Worm (Caenorhabditis elegans) whole organism, early embryonic: ENCODE measurements around the gene serp-1.2.

Experiments used
- B0310.2 ChIP-seq: sonication (generic microtip); optimal IDR thresholded peaks from 2 replicates; lab custom pipeline; 2016; ENCODE audit warnings: mild to moderate bottlenecking, missing genetic modification characterization, missing compliant biosample characterization
- ama-1 ChIP-seq: fragments of 150-350 bp; optimal IDR thresholded peaks from 2 replicates; lab custom pipeline; 2014
- ceh-36 ChIP-seq: sonication (generic microtip); optimal IDR thresholded peaks from 2 replicates; lab custom pipeline; 2016; ENCODE audit warnings: missing genetic modification characterization, inconsistent platforms, missing compliant biosample characterization
- ets-7 ChIP-seq: sonication (generic microtip); optimal IDR thresholded peaks from 2 replicates; lab custom pipeline; 2016; ENCODE audit warnings: missing genotype, missing genetic modification characterization, missing compliant biosample characterization
- hnd-1 ChIP-seq: sonication (generic microtip); optimal IDR thresholded peaks from 2 replicates; lab custom pipeline; 2016; ENCODE audit warnings: missing genetic modification characterization, missing compliant biosample characterization
- sea-1 ChIP-seq: fragments of 200-800 bp; sonication (Bioruptor generic); conservative IDR thresholded peaks from 2 replicates; pipeline ENCODE4 v1.3.6; 2022; ENCODE audit warnings: missing genetic modification characterization, missing compliant biosample characterization
- tra-4 ChIP-seq: sonication (generic microtip); optimal IDR thresholded peaks from 2 replicates; lab custom pipeline; 2017; ENCODE audit warnings: missing genetic modification characterization, missing compliant biosample characterization

DNA sequence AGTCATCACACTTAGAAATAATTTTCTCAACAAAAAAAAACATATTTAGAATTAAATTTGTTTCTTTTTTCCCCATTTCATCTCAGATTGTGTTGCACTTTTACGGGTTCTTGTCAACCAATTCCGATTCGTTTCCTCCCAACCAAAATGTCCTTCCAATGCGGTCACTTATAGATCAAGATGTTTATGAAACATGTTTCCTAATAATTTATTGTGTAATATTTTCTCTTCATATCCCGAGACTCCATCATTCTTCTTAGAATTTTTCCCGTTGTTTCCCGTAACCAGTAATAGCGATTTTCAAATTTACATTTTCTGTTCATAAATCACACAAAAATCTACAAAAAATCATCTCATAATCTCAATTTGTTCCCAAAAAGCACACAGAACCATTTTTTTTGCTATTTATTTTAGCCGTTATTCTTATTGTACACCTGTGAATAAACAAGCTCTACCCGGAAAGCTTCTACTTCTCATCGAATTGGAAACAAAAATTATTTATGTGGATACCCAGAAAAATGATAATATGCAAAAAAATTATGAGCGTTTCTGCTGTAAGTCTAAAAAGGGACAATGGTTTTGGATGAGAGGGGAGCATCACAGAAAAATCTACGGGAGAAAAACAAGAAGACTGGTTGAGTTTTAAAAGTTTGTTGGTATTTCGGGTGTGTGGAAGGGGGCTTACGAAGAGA, 36.9 kb upstream of the serp-1.2 start:
- TF ChIP-seq tra-4: no peak
- no peak for TF ChIP-seq sea-1 (GFP tag; lab: Robert Waterston, UW)
- TF ChIP-seq ets-7: no peak
- no peak for TF ChIP-seq ceh-36
- TF ChIP-seq B0310.2 (tag; lab: Kevin White, UChicago): no peak
- no peak for TF ChIP-seq ama-1 (lab: Kevin White, UChicago)
- TF ChIP-seq hnd-1 (tag; lab: Kevin White, UChicago): no peak
